Worm (Caenorhabditis elegans) whole organism, young adult: Measurements from ENCODE around the gene fbxa-224.

Source experiments
- B0336.3 ChIP-seq: fragments of 200-800 bp; sonication (Bioruptor generic); IDR thresholded peaks from 2 replicates; pipeline ENCODE4 v1.3.6; 2022; ENCODE audit warnings: missing genetic modification characterization, missing compliant biosample characterization
- F57A8.1 ChIP-seq: fragments of 200-800 bp; sonication (Bioruptor generic); optimal IDR thresholded peaks from 2 replicates; lab custom pipeline; 2018; ENCODE audit warnings: mild to moderate bottlenecking, missing genetic modification characterization, moderate library complexity, missing compliant biosample characterization
- Y53G8AR.9 ChIP-seq: fragments of 200-800 bp; sonication (Bioruptor generic); conservative IDR thresholded peaks from 2 replicates; pipeline ENCODE4 v1.3.6; 2022; ENCODE audit warnings: missing genetic modification reagents, missing genetic modification characterization, missing compliant biosample characterization
- Y67H2A.10 ChIP-seq: fragments of 200-800 bp; sonication (Bioruptor generic); conservative IDR thresholded peaks from 2 replicates; pipeline ENCODE4 v1.3.6; 2022; ENCODE audit warnings: missing genetic modification reagents, missing genetic modification characterization, missing compliant biosample characterization
- Y79H2A.3 ChIP-seq: fragments of 200-800 bp; sonication (Bioruptor generic); conservative IDR thresholded peaks from 2 replicates; pipeline ENCODE4 v1.3.6; 2022; ENCODE audit warnings: missing genetic modification reagents, missing genetic modification characterization, missing compliant biosample characterization
- Y95B8A.8 ChIP-seq: fragments of 200-800 bp; sonication (Bioruptor generic); IDR thresholded peaks from 2 replicates; pipeline ENCODE4 v1.3.6; 2022; ENCODE audit warnings: missing genetic modification reagents, missing genetic modification characterization, missing compliant biosample characterization
- ZK185.1 ChIP-seq: sonication (generic microtip); optimal IDR thresholded peaks from 2 replicates; lab custom pipeline; 2016; ENCODE audit warnings: mild to moderate bottlenecking, missing genetic modification characterization, missing compliant biosample characterization; ENCODE audit not compliant: poor library complexity, severe bottlenecking
- akir-1 ChIP-seq: fragments of 200-800 bp; sonication (Bioruptor generic); optimal IDR thresholded peaks from 2 replicates; lab custom pipeline; 2018; ENCODE audit warnings: mild to moderate bottlenecking, missing genetic modification characterization, moderate library complexity, missing compliant biosample characterization
- ama-1 ChIP-seq, 3 experiments: fragments of 150-350 bp in 1 of 3; sonication (generic microtip) in 2 of 3; optimal IDR thresholded peaks; 2 replicates each; lab custom pipeline; 2014 to 2018; ENCODE audit warnings: missing biosample characterization in 2 of 3, missing genetic modification characterization in 2 of 3, missing genetic modification reagents in 2 of 3
- aptf-3 ChIP-seq: fragments of 200-800 bp; sonication (Bioruptor generic); IDR thresholded peaks from 2 replicates; pipeline ENCODE4 v1.3.6; 2022; ENCODE audit warnings: missing genetic modification characterization, missing compliant biosample characterization
- attf-3 ChIP-seq: fragments of 200-800 bp; sonication (Bioruptor generic); conservative IDR thresholded peaks from 2 replicates; pipeline ENCODE4 v1.3.6; 2022; ENCODE audit warnings: missing genetic modification reagents, missing genetic modification characterization, missing compliant biosample characterization
- ccch-3 ChIP-seq: fragments of 200-800 bp; sonication (Bioruptor generic); optimal IDR thresholded peaks from 2 replicates; lab custom pipeline; 2018; ENCODE audit warnings: mild to moderate bottlenecking, missing genetic modification characterization, missing compliant biosample characterization
- cebp-1 ChIP-seq, 2 experiments: fragments of 200-800 bp in 1 of 2; sonication (Bioruptor generic) in 1 of 2; sonication (generic microtip) in 1 of 2; IDR thresholded peaks in 1 of 2; optimal IDR thresholded peaks in 1 of 2; 2 replicates each; pipeline versions ENCODE4 v1.3.6 to Lab custom; 2017 to 2022; ENCODE audit warnings: missing compliant biosample characterization in 2 of 2, missing genetic modification characterization in 2 of 2, mild to moderate bottlenecking in 1 of 2, missing genetic modification reagents in 1 of 2, moderate library complexity in 1 of 2
- ceh-40 ChIP-seq: fragments of 200-800 bp; sonication (Bioruptor generic); IDR thresholded peaks from 2 replicates; pipeline ENCODE4 v1.3.6; 2022; ENCODE audit warnings: missing genetic modification characterization, missing compliant biosample characterization
- ceh-91 ChIP-seq: fragments of 200-800 bp; sonication (Bioruptor generic); IDR thresholded peaks from 2 replicates; pipeline ENCODE4 v1.3.6; 2022; ENCODE audit warnings: missing genetic modification reagents, missing genetic modification characterization, missing compliant biosample characterization
- egl-44 ChIP-seq: fragments of 200-800 bp; sonication (Bioruptor generic); IDR thresholded peaks from 2 replicates; pipeline ENCODE4 v1.3.6; 2022; ENCODE audit warnings: missing genetic modification reagents, missing genetic modification characterization, missing compliant biosample characterization
- egrh-3 ChIP-seq: fragments of 200-800 bp; sonication (Bioruptor generic); IDR thresholded peaks from 2 replicates; pipeline ENCODE4 v1.3.6; 2022; ENCODE audit warnings: missing genetic modification reagents, missing genetic modification characterization, missing compliant biosample characterization
- ets-4 ChIP-seq: fragments of 200-800 bp; sonication (Bioruptor generic); optimal IDR thresholded peaks from 2 replicates; lab custom pipeline; 2018; ENCODE audit warnings: mild to moderate bottlenecking, missing genetic modification characterization, missing compliant biosample characterization
- hmg-1.2 ChIP-seq: fragments of 200-800 bp; sonication (Bioruptor generic); IDR thresholded peaks from 2 replicates; pipeline ENCODE4 v1.3.6; 2022; ENCODE audit warnings: missing genetic modification reagents, missing genetic modification characterization, missing compliant biosample characterization
- hmg-20 ChIP-seq: fragments of 200-800 bp; sonication (Bioruptor generic); IDR thresholded peaks from 2 replicates; pipeline ENCODE4 v1.3.6; 2022; ENCODE audit warnings: missing genetic modification reagents, missing genetic modification characterization, missing compliant biosample characterization
- hrde-1 ChIP-seq: sonication (generic microtip); optimal IDR thresholded peaks from 2 replicates; lab custom pipeline; 2016; ENCODE audit warnings: missing genetic modification characterization, mild to moderate bottlenecking, missing compliant biosample characterization, moderate library complexity, missing genotype, missing genetic modification reagents, borderline replicate concordance
- let-607 ChIP-seq, 2 experiments: fragments of 200-800 bp in 1 of 2; sonication (Bioruptor generic) in 1 of 2; sonication (generic microtip) in 1 of 2; optimal IDR thresholded peaks; 2 replicates each; lab custom pipeline; 2016 to 2018; ENCODE audit warnings: mild to moderate bottlenecking in 2 of 2, missing compliant biosample characterization in 2 of 2, missing genetic modification characterization in 2 of 2, moderate library complexity in 2 of 2, missing genotype in 1 of 2
- lin-26 ChIP-seq: fragments of 200-800 bp; sonication (Bioruptor generic); IDR thresholded peaks from 2 replicates; pipeline ENCODE4 v1.3.6; 2022; ENCODE audit warnings: missing genetic modification reagents, missing genetic modification characterization, missing compliant biosample characterization
- lin-40 ChIP-seq: sonication (generic microtip); optimal IDR thresholded peaks from 2 replicates; lab custom pipeline; 2016; ENCODE audit warnings: missing genetic modification characterization, mild to moderate bottlenecking, missing compliant biosample characterization, missing genotype, missing genetic modification reagents
- lsy-27 ChIP-seq: sonication (generic microtip); optimal IDR thresholded peaks from 2 replicates; lab custom pipeline; 2017; ENCODE audit warnings: missing genetic modification characterization, mild to moderate bottlenecking, missing compliant biosample characterization, antibody characterized with exemption, missing genotype, borderline replicate concordance; ENCODE audit not compliant: insufficient read depth
- mel-28 ChIP-seq: sonication (generic microtip); optimal IDR thresholded peaks from 2 replicates; lab custom pipeline; 2016; ENCODE audit warnings: borderline replicate concordance, mild to moderate bottlenecking, missing genetic modification characterization, missing compliant biosample characterization
- mes-4 ChIP-seq: sonication (generic microtip); optimal IDR thresholded peaks from 2 replicates; lab custom pipeline; 2016; ENCODE audit warnings: missing genotype, missing genetic modification characterization, missing compliant biosample characterization
- mxl-1 ChIP-seq: sonication (generic microtip); optimal IDR thresholded peaks from 2 replicates; lab custom pipeline; 2016; ENCODE audit warnings: missing genetic modification characterization, missing compliant biosample characterization
- nfyb-1 ChIP-seq: fragments of 200-800 bp; sonication (Bioruptor generic); IDR thresholded peaks from 2 replicates; pipeline ENCODE4 v1.3.6; 2022; ENCODE audit warnings: missing genetic modification reagents, missing genetic modification characterization, missing compliant biosample characterization
- nhr-120 ChIP-seq: fragments of 200-800 bp; sonication (Bioruptor generic); IDR thresholded peaks from 2 replicates; pipeline ENCODE4 v1.3.6; 2022; ENCODE audit warnings: missing genetic modification characterization, missing compliant biosample characterization
- nhr-179 ChIP-seq: sonication (generic microtip); optimal IDR thresholded peaks from 2 replicates; lab custom pipeline; 2016; ENCODE audit warnings: mild to moderate bottlenecking, missing genetic modification characterization, missing compliant biosample characterization
- nhr-80 ChIP-seq: sonication (generic microtip); optimal IDR thresholded peaks from 2 replicates; lab custom pipeline; 2016; ENCODE audit warnings: missing genetic modification characterization, missing compliant biosample characterization
- pha-4 ChIP-seq: fragments of 150-350 bp; sonication (generic microtip); optimal IDR thresholded peaks from 2 replicates; lab custom pipeline; 2014; ENCODE audit warnings: missing biosample characterization, missing genetic modification reagents, missing genetic modification characterization
- rcor-1 ChIP-seq: fragments of 200-800 bp; sonication (Bioruptor generic); IDR thresholded peaks from 2 replicates; pipeline ENCODE4 v1.3.6; 2022; ENCODE audit warnings: missing genetic modification reagents, missing genetic modification characterization, missing compliant biosample characterization
- repo-1 ChIP-seq: sonication (generic microtip); optimal IDR thresholded peaks from 2 replicates; lab custom pipeline; 2017; ENCODE audit warnings: mild to moderate bottlenecking, missing genetic modification characterization, missing compliant biosample characterization
- rpc-1 ChIP-seq, 2 experiments: fragments of 150-350 bp in 1 of 2; sonication (generic microtip) in 1 of 2; optimal IDR thresholded peaks; 2 replicates each; lab custom pipeline; 2014 to 2018; ENCODE audit warnings: missing biosample characterization in 1 of 2, missing genetic modification characterization in 1 of 2, missing genetic modification reagents in 1 of 2, missing genotype in 1 of 2
- sdz-38 ChIP-seq: sonication (generic microtip); optimal IDR thresholded peaks from 2 replicates; lab custom pipeline; 2016; ENCODE audit warnings: missing genotype, missing genetic modification characterization, missing compliant biosample characterization
- sptf-2 ChIP-seq: fragments of 200-800 bp; sonication (Bioruptor generic); optimal IDR thresholded peaks from 2 replicates; lab custom pipeline; 2018; ENCODE audit warnings: mild to moderate bottlenecking, missing genetic modification characterization, missing compliant biosample characterization
- tbx-9 ChIP-seq: sonication (generic microtip); optimal IDR thresholded peaks from 2 replicates; lab custom pipeline; 2016; ENCODE audit warnings: borderline replicate concordance, missing genetic modification characterization, inconsistent platforms, missing compliant biosample characterization
- unc-130 ChIP-seq: sonication (generic microtip); optimal IDR thresholded peaks from 2 replicates; lab custom pipeline; 2016; ENCODE audit warnings: missing genetic modification reagents, missing genetic modification characterization, missing compliant biosample characterization
- xnd-1 ChIP-seq: sonication (generic microtip); optimal IDR thresholded peaks from 2 replicates; lab custom pipeline; 2016; ENCODE audit warnings: missing genotype, missing genetic modification reagents, missing genetic modification characterization, missing compliant biosample characterization
- ztf-25 ChIP-seq: fragments of 200-800 bp; sonication (Bioruptor generic); IDR thresholded peaks from 2 replicates; pipeline ENCODE4 v1.3.6; 2022; ENCODE audit warnings: missing genetic modification reagents, missing genetic modification characterization, missing compliant biosample characterization
- ztf-26 ChIP-seq: sonication (generic microtip); optimal IDR thresholded peaks from 2 replicates; lab custom pipeline; 2017; ENCODE audit warnings: missing genetic modification characterization, missing compliant biosample characterization

Gene fbxa-224

ce11 chrII:7570305-7570704 lies 22.4 kb upstream of the fbxa-224 start, which contains the start of gene F35D2.3:
Gene F35D2.3, plus strand, starts transcription at chrII:7570605.
- TF ChIP-seq pha-4 (tag; lab: Kevin White, UChicago) (no peak), attf-3 (GFP tag; lab: Robert Waterston, UW) (no peak), hrde-1 (tag; lab: Kevin White, UChicago) (no peak), let-607 (tag; optimal IDR thresholded peaks at IDR 0.05; lab: Kevin White, UChicago) (no peak), sdz-38 (tag; lab: Kevin White, UChicago) (no peak), cebp-1 (GFP tag; IDR thresholded peaks at IDR 0.05; lab: Robert Waterston, UW) (no peak), cebp-1 (tag; optimal IDR thresholded peaks at IDR 0.05; lab: Kevin White, UChicago) (no peak), egl-44 (GFP tag; lab: Robert Waterston, UW) (no peak), nhr-120 (GFP tag; lab: Robert Waterston, UW) (no peak), aptf-3 (GFP tag; lab: Robert Waterston, UW) (no peak), Y53G8AR.9 (GFP tag; lab: Robert Waterston, UW) (no peak)

DNA sequence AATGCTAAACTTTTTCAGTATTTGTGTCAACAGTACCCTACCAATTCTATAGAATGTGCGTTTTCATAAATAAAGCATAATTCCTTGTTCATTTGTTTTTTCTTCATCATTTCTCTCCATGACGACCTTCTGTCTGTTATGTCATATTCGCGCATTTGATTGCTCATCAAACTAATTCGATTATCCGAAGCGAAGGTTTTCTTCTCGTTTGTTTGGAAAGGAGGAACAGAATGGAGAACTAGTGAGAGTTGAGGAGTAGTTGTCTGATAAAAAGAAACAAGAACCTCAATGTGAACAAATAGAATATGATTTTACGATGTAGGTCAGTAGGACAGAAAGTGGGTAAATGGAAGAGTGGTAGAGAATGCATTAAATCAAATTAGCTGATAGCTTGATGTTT lies 14.7 kb upstream of the fbxa-224 start:
- TF ChIP-seq tbx-9 (tag; lab: Kevin White, UChicago) (no peak), ztf-25 (GFP tag; lab: Robert Waterston, UW) (no peak), ztf-26 (tag; lab: Kevin White, UChicago) (no peak), unc-130 (GFP tag; lab: Kevin White, UChicago) (no peak), rcor-1 (GFP tag; lab: Robert Waterston, UW) (no peak), egrh-3 (GFP tag; lab: Robert Waterston, UW) (no peak), mel-28 (tag; lab: Kevin White, UChicago) (no peak), nfyb-1 (GFP tag; lab: Robert Waterston, UW) (no peak), Y95B8A.8 (no peak), ZK185.1 (tag; lab: Kevin White, UChicago) (no peak), xnd-1 (no peak), lin-40 (no peak)

DNA sequence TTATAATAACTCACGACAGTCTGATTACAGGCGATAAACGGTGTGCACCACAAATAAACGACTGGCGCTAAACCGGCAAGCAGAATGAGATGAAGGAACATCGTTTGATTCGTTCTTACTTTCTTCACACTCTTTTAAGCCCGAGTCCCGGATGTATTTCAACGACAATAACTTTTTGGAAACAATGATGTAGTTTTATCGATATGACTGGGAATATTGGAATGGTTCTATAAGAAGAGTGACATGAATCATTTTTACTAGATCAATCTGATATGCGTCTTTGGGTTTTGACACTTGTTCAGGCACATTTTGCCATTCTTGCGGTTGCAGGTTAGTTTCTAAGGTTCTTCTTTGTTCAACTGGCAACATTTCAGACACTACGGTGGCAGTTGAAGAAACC lies 13.6 kb upstream of the fbxa-224 start, which contains the start of the genes ZK1290.11 and ZK1290.1:
TSS of gene ZK1290.11 (minus strand) at position 101 of the 400 bp plus-strand sequence.
TSS of gene ZK1290.1 (plus strand) at position 271 of the 400 bp plus-strand sequence.
- TF ChIP-seq akir-1 (GFP tag; lab: Kevin White, UChicago) (no peak), F57A8.1 (no peak), lsy-27 (tag; lab: Kevin White, UChicago) (no peak), hmg-1.2 (GFP tag; lab: Robert Waterston, UW) (no peak), ceh-40 (GFP tag; lab: Robert Waterston, UW) (no peak), mxl-1 (tag; lab: Kevin White, UChicago) (no peak), mes-4 (tag; lab: Kevin White, UChicago) (no peak), ets-4 (no peak)

DNA sequence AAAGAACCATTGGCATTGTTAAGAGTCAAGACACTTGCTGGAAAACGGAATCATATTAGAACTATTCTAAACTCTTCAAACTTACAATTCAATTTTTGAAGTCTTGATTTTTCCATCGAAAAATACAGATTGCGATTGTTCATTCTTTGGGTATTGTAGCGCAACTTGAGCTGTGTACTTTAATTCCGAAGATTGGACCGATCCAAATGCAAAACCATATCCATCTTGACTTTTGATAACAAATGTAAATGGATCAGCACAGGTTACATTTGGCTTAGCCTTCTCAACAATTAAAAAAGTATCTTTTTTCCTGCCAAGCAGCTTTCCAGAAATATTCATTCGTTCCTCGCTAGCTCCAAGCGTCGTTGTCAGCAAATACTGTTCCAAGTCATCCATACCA lies 12.9 kb upstream of the fbxa-224 start:
- no peak for TF ChIP-seq Y67H2A.10
- no peak for TF ChIP-seq sptf-2 (GFP tag; lab: Kevin White, UChicago)
- TF ChIP-seq repo-1 (tag; lab: Kevin White, UChicago): no peak
- TF ChIP-seq lin-26 (GFP tag; lab: Robert Waterston, UW): no peak
- no peak for TF ChIP-seq Y95B8A.8
- no peak for TF ChIP-seq nhr-80 (tag; lab: Kevin White, UChicago)
- TF ChIP-seq B0336.3 (GFP tag; lab: Robert Waterston, UW): no peak
- no peak for TF ChIP-seq nhr-179 (tag; lab: Kevin White, UChicago)
- no peak for TF ChIP-seq Y79H2A.3
- no peak for TF ChIP-seq ceh-91 (GFP tag; lab: Robert Waterston, UW)
- TF ChIP-seq F57A8.1: no peak
- TF ChIP-seq rpc-1 (optimal IDR thresholded peaks at IDR 0.05; lab: Kevin White, UChicago): no peak
- TF ChIP-seq rpc-1 (tag; optimal IDR thresholded peaks at IDR 0.05; lab: Kevin White, UChicago): no peak
- TF ChIP-seq ama-1 (optimal IDR thresholded peaks at IDR 0.05; lab: Kevin White, UChicago): no peak
- no peak for TF ChIP-seq ama-1 (GFP tag; optimal IDR thresholded peaks at IDR 0.05; lab: Kevin White, UChicago)
- TF ChIP-seq ccch-3 (GFP tag; lab: Kevin White, UChicago): no peak
- no peak for TF ChIP-seq hmg-20 (GFP tag; lab: Robert Waterston, UW)
